Worm (Caenorhabditis elegans) whole organism, midembryonic: ENCODE results near the gene copd-1.

Experiments
- T22C8.4 ChIP-seq: fragments of 200-800 bp; sonication (Bioruptor generic); IDR thresholded peaks from 2 replicates; pipeline ENCODE4 v1.3.6; 2022; ENCODE audit warnings: missing genetic modification characterization, missing compliant biosample characterization
- cog-1 ChIP-seq: sonication (generic microtip); optimal IDR thresholded peaks from 2 replicates; lab custom pipeline; 2016; ENCODE audit warnings: missing genetic modification characterization, missing compliant biosample characterization
- flt-1 ChIP-seq: fragments of 200-800 bp; sonication (Bioruptor generic); IDR thresholded peaks from 2 replicates; pipeline ENCODE4 v1.3.6; 2022; ENCODE audit warnings: missing genetic modification characterization, missing compliant biosample characterization
- klf-2 ChIP-seq: fragments of 200-800 bp; sonication (Bioruptor generic); conservative IDR thresholded peaks from 2 replicates; pipeline ENCODE4 v1.3.6; 2022; ENCODE audit warnings: missing genetic modification reagents, missing genetic modification characterization, missing compliant biosample characterization
- med-1 ChIP-seq: sonication (generic microtip); optimal IDR thresholded peaks from 2 replicates; lab custom pipeline; 2017; ENCODE audit warnings: missing genetic modification characterization, mild to moderate bottlenecking, missing compliant biosample characterization, antibody characterized with exemption, missing genetic modification reagents; ENCODE audit not compliant: insufficient read depth
- ref-1 ChIP-seq: fragments of 200-800 bp; sonication (Bioruptor generic); conservative IDR thresholded peaks from 2 replicates; pipeline ENCODE4 v1.3.6; 2022; ENCODE audit warnings: missing genetic modification reagents, missing genetic modification characterization, missing compliant biosample characterization
- tab-1 ChIP-seq: fragments of 200-800 bp; sonication (Bioruptor generic); IDR thresholded peaks from 2 replicates; pipeline ENCODE4 v1.3.6; 2022; ENCODE audit warnings: missing genetic modification characterization, missing compliant biosample characterization
- ztf-23 ChIP-seq: fragments of 200-800 bp; sonication (Bioruptor generic); IDR thresholded peaks from 2 replicates; pipeline ENCODE4 v1.3.6; 2022; ENCODE audit warnings: missing genetic modification reagents, missing genetic modification characterization, missing compliant biosample characterization
- ztf-29 ChIP-seq: fragments of 200-800 bp; sonication (Bioruptor generic); IDR thresholded peaks from 2 replicates; pipeline ENCODE4 v1.3.6; 2022; ENCODE audit warnings: missing genetic modification reagents, missing genetic modification characterization, missing compliant biosample characterization

Gene copd-1

ce11 chrIII:6624872-6625271 lies at the start of gene copd-1:
Gene copd-1, minus strand, starts transcription at chrIII:6624972.
- no peak for TF ChIP-seq cog-1 (tag; lab: Kevin White, UChicago)
- TF ChIP-seq klf-2 (GFP tag; lab: Robert Waterston, UW), result no peak
- TF ChIP-seq ztf-29, result no peak
- no peak for TF ChIP-seq ztf-23 (GFP tag; lab: Robert Waterston, UW)
- no peak for TF ChIP-seq ref-1 (GFP tag; lab: Robert Waterston, UW)
- no peak for TF ChIP-seq flt-1
- TF ChIP-seq tab-1 (GFP tag; lab: Robert Waterston, UW), result no peak

DNA sequence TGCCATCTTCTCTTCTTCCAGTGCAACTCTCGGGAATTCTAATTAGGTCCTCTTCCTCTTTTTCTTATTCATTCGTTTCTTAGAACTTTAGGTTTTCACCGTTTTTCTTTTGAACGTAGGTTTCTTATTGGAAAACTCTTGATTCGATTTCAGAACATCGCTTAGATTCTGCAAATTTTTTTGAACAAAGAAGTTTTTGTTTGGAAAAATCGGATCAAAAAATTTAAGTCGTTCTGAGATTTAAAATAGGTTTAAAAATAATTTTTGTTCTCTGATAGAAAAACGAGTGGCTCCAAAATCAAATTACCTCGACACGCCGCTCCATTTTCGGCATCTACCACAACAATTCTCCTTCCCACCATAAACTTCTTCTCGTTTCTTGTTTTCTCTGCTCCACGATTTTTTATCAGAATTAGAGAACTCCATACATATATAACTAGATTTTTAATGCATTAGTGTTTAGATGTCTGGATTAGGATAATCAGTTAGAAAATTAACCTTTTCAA lies 46.0 kb upstream of the copd-1 start:
- TF ChIP-seq tab-1 (GFP tag; lab: Robert Waterston, UW), result no peak
- no peak for TF ChIP-seq flt-1
- TF ChIP-seq ref-1 (GFP tag; lab: Robert Waterston, UW), result no peak
- no peak for TF ChIP-seq ztf-23 (GFP tag; lab: Robert Waterston, UW)
- TF ChIP-seq ztf-29, result no peak
- TF ChIP-seq cog-1 (tag; lab: Kevin White, UChicago), result no peak
- no peak for TF ChIP-seq klf-2 (GFP tag; lab: Robert Waterston, UW)
- TF ChIP-seq med-1 (GFP tag; lab: Kevin White, UChicago), result no peak
- TF ChIP-seq T22C8.4 (GFP tag; lab: Robert Waterston, UW), result no peak

ce11 chrIII:6661660-6662059 lies 36.9 kb upstream of the copd-1 start:
- TF ChIP-seq T22C8.4 (GFP tag; lab: Robert Waterston, UW), result peak; percentile 74
- peak; percentile 68; the same call in 1 of the 2 replicates for TF ChIP-seq ztf-29
- peak; percentile 87 for TF ChIP-seq ztf-23 (GFP tag; lab: Robert Waterston, UW)
- peak; percentile 88 for TF ChIP-seq flt-1
- TF ChIP-seq ref-1 (GFP tag; lab: Robert Waterston, UW), result peak; percentile 60
- TF ChIP-seq tab-1 (GFP tag; lab: Robert Waterston, UW), result peak; percentile 91
- peak; percentile 75 for TF ChIP-seq klf-2 (GFP tag; lab: Robert Waterston, UW)

DNA sequence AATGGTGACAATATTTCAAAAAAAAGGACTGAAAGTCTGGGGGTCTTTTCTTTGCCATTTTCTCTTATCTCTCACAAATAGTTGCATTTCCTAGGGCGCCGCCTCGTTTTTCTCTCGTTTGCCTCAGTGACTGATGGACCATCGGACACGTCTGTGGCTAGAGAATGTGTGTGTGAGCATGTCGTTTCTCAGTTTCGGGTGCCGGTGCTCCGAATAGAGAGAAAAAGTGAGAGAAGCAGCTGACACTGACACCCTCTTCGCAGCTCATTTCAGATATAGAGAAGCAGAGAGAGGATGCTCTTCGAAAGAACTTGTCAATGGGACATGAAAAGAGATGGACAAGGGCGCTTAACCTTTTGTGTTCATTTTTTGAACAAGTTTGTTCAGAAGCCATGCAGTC lies 31.1 kb upstream of the copd-1 start:
- TF ChIP-seq ztf-29 (no peak), T22C8.4 (GFP tag; lab: Robert Waterston, UW) (no peak), tab-1 (GFP tag; lab: Robert Waterston, UW) (no peak), ztf-23 (GFP tag; lab: Robert Waterston, UW) (no peak), ref-1 (GFP tag; lab: Robert Waterston, UW) (no peak), med-1 (GFP tag; lab: Kevin White, UChicago) (no peak), cog-1 (tag; lab: Kevin White, UChicago) (no peak), klf-2 (GFP tag; lab: Robert Waterston, UW) (no peak), flt-1 (no peak)

DNA sequence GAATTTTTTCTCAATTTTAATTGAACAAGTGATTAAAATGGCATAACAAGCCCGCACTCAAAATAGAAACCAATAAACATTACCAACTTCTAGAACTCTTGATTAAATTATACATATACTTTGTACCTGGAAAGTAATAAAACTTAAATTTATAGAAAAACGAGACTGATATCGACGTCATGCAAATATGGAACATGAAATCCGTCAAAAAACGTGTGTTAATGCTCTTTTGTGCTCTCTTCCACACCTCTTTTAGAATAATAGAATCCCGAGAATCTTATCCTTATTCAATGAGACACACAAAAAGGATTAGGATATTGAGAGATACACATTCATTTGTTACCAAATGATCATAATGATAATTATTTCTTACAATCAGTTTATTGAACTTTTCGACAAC lies 29.2 kb upstream of the copd-1 start:
- TF ChIP-seq tab-1 (GFP tag; lab: Robert Waterston, UW) (no peak), flt-1 (no peak), ref-1 (GFP tag; lab: Robert Waterston, UW) (no peak), cog-1 (tag; lab: Kevin White, UChicago) (no peak), med-1 (GFP tag; lab: Kevin White, UChicago) (no peak), ztf-29 (no peak), klf-2 (GFP tag; lab: Robert Waterston, UW) (no peak), ztf-23 (GFP tag; lab: Robert Waterston, UW) (no peak), T22C8.4 (GFP tag; lab: Robert Waterston, UW) (no peak)

DNA sequence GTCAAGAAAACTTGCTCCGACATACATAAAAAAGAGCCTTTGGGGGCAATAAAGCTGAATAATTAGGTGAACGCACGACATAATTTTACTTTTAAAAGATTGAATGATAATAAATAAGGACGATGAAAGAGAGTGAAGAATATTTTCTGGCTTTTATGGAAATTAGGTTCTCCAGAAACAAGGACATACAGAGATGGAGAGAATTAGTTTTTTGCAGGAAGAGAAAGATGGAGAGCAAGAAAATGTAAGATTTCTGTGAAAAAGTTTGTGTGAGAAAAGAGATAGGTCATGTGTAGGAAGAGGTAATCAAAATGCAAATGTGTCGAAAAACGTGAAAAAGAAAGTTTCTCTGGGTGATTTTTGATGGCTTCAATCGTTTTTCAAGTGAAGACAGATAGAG lies 27.2 kb upstream of the copd-1 start, which contains the start of gene pdfr-1:
Gene pdfr-1, minus strand, starts transcription at position 101 of the 400 bp plus-strand sequence.
- TF ChIP-seq ztf-29, result no peak
- no peak for TF ChIP-seq T22C8.4 (GFP tag; lab: Robert Waterston, UW)

ce11 chrIII:6647568-6647967 lies 22.8 kb upstream of the copd-1 start:
- no peak for TF ChIP-seq T22C8.4 (GFP tag; lab: Robert Waterston, UW)
- TF ChIP-seq tab-1 (GFP tag; lab: Robert Waterston, UW), result no peak
- TF ChIP-seq cog-1 (tag; lab: Kevin White, UChicago), result no peak
- no peak for TF ChIP-seq ref-1 (GFP tag; lab: Robert Waterston, UW)
- TF ChIP-seq ztf-29, result no peak
- TF ChIP-seq klf-2 (GFP tag; lab: Robert Waterston, UW), result no peak
- TF ChIP-seq ztf-23 (GFP tag; lab: Robert Waterston, UW), result no peak
- TF ChIP-seq med-1 (GFP tag; lab: Kevin White, UChicago), result no peak
- no peak for TF ChIP-seq flt-1

DNA sequence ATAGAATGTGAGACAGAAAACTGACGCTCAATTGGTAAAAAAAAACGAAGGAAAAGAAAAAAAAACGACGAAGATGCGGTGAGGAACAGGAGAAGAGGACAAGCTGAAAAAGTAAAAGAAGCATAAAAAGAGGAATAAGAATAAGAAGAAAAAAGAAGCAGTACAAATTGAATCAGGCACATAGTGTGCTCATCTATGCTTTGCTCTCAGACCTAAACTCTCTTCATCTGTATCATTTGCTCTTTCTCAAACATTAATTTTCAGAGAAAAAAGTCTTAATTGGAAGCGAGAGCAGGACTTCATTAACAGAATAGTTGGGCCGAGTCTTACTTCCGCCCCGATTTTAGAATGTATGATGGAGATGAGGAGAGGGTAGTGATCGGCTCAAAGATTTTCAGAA lies 22.1 kb upstream of the copd-1 start:
- TF ChIP-seq cog-1 (tag; lab: Kevin White, UChicago), result no peak
- no peak for TF ChIP-seq T22C8.4 (GFP tag; lab: Robert Waterston, UW)
- no peak for TF ChIP-seq tab-1 (GFP tag; lab: Robert Waterston, UW)
- no peak for TF ChIP-seq klf-2 (GFP tag; lab: Robert Waterston, UW)
- TF ChIP-seq flt-1, result no peak
- TF ChIP-seq med-1 (GFP tag; lab: Kevin White, UChicago), result no peak
- TF ChIP-seq ztf-23 (GFP tag; lab: Robert Waterston, UW), result no peak

ce11 chrIII:6645305-6645704 lies 20.5 kb upstream of the copd-1 start:
- TF ChIP-seq ztf-23 (GFP tag; lab: Robert Waterston, UW), result no peak
- TF ChIP-seq klf-2 (GFP tag; lab: Robert Waterston, UW), result no peak
- no peak for TF ChIP-seq ztf-29
- TF ChIP-seq ref-1 (GFP tag; lab: Robert Waterston, UW), result no peak
- TF ChIP-seq T22C8.4 (GFP tag; lab: Robert Waterston, UW), result no peak
- no peak for TF ChIP-seq med-1 (GFP tag; lab: Kevin White, UChicago)
- TF ChIP-seq flt-1, result no peak
- TF ChIP-seq cog-1 (tag; lab: Kevin White, UChicago), result no peak
- TF ChIP-seq tab-1 (GFP tag; lab: Robert Waterston, UW), result no peak

ce11 chrIII:6639028-6639427 lies 14.3 kb upstream of the copd-1 start:
- no peak for TF ChIP-seq T22C8.4 (GFP tag; lab: Robert Waterston, UW)
- no peak for TF ChIP-seq ref-1 (GFP tag; lab: Robert Waterston, UW)
- no peak for TF ChIP-seq tab-1 (GFP tag; lab: Robert Waterston, UW)
- TF ChIP-seq ztf-23 (GFP tag; lab: Robert Waterston, UW), result no peak
- TF ChIP-seq flt-1, result no peak
- no peak for TF ChIP-seq ztf-29
- TF ChIP-seq klf-2 (GFP tag; lab: Robert Waterston, UW), result no peak
